Fruit fly (Drosophila melanogaster) S2 (cell line): ENCODE measurements around the gene CG11699.

Experiments used
- CG8478 ChIP-seq: fragments of >200 bp; optimal IDR thresholded peaks from 2 replicates; lab custom pipeline; 2018
- CTCF ChIP-seq, 2 experiments: fragments of >200 bp; optimal IDR thresholded peaks; 2 replicates each; lab custom pipeline; 2018

DNA sequence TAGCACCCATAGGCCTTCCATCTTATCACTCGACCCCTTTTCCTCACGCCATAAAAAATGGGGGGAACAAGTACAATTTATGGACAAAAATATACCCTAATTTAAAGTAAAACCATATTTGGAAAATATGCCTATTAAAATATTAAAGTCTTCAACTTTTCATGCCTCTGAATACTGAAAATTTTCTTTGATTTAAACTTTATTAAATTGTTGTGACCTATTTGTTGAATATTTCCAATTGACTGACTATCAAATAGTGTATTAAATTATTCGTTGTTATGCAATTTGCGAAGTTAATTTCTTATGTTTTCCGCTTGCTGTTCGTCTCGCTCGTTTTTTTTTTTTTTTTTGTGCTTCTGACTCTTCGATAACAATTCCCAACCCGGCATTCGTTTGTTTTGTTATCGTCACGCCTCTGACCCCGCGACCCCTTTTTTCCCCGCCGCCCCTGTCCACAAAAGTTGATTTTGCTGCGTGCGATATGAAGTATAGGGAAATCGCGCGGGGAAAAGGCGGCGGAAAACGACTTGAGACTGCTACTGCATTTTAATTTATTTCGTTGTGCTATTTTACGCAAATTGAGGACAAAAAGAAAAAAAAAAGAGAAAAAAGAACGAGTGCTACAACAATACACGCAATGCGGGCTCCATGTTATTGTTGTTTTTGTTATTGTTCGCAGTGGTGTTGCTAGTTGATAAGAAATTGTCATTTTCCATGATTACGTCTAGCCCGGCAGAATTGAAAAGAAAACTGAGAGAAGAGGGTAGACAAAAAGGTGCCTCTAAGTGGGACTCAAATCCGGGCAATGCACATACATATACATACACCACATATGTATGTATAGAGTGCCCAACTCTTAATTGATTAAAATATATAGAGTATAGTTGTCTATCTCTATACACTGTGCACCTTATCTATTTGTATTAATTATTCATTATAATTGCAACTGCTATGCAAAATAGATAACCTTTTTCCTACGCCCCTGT lies 48.6 kb upstream of the CG11699 start:
- TF ChIP-seq CTCF (optimal IDR thresholded peaks at IDR 0.05; lab: Kevin White, UChicago): no peak
- TF ChIP-seq CG8478 (lab: Kevin White, UChicago): no peak
